Worm (Caenorhabditis elegans): ENCODE results near the gene C44C10.7.

The C44C10.7 gene

DNA sequence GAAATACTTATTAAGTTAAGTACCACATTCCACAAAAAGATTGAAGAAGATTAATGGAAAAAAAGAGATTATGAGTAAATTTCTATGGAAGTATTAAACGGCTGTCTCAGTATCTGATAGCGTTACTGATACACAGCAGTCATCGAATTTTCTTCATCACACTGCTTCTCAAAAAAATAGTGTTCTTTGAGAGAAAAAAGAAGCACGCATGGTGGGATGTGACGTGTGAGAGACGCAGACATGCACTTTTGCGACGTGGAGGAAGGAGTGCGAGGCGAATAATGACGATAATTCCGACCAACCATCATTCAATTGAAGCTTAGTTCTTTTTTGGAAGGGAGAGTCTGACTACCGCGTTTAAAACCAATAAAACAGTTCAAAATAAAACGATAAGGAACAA, 22.2 kb upstream of the C44C10.7 start, which contains the start of gene C44C10.11 (continued):
- TF ChIP-seq nhr-10 (tag; optimal IDR thresholded peaks at IDR 0.05) = peak; percentile 8
- TF ChIP-seq daf-16 (GFP tag; optimal IDR thresholded peaks at IDR 0.05) = no peak
- TF ChIP-seq daf-16 (tag; optimal IDR thresholded peaks at IDR 0.05) = peak; percentile 46
- TF ChIP-seq Y105C5A.15 (GFP tag; IDR thresholded peaks at IDR 0.05) = no peak
- TF ChIP-seq nhr-48 (tag; optimal IDR thresholded peaks at IDR 0.05) = peak; percentile 73
- no peak for TF ChIP-seq duxl-1 (tag; optimal IDR thresholded peaks at IDR 0.05; ENCODE audit: poor library complexity)
- TF ChIP-seq dmd-9 (GFP tag; IDR thresholded peaks at IDR 0.05) = no peak
- TF ChIP-seq dmd-6 (GFP tag; IDR thresholded peaks at IDR 0.05) = peak; percentile 96
- TF ChIP-seq mxl-3 (GFP tag; optimal IDR thresholded peaks at IDR 0.05) = peak; percentile 95
- TF ChIP-seq nhr-77 (tag; optimal IDR thresholded peaks at IDR 0.05) = peak; percentile 29
- 0 out of 2 replicates have a peak, but pooled peaks have one; percentile 46 for TF ChIP-seq nhr-41 (GFP tag; IDR thresholded peaks at IDR 0.05)
- TF ChIP-seq dve-1 (tag; optimal IDR thresholded peaks at IDR 0.05; ENCODE audit: insufficient read depth) = peak; percentile 75

DNA sequence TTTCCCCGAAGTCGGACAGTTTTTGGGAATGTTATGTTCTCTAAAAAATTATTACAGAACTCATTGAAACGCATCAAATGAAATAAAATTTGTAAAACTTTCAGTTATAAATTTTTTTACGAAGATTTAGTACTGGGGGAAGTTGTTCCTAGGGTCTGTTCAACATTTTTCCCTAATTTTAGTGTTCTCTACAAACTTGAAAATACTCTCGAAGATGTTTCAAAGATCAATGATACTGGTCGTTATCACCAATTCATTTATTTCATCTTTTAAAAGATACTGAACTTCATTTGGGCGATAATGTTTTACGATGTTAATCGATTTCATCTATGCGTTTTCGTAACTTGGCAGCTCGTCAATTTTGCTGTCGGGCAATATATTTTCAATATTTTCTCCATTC, 14.2 kb upstream of the C44C10.7 start, which contains the start of gene C44C10.3:
TSS of gene C44C10.3 (plus strand) at position 301 of the 400 bp plus-strand sequence.
- TF ChIP-seq daf-8 (GFP tag; IDR thresholded peaks at IDR 0.05) = no peak
- no peak for TF ChIP-seq nhr-25 (tag; optimal IDR thresholded peaks at IDR 0.05; ENCODE audit: borderline replicate concordance, insufficient read depth)
- TF ChIP-seq lin-38 (GFP tag; IDR thresholded peaks at IDR 0.05) = no peak
- TF ChIP-seq daf-16 (GFP tag; optimal IDR thresholded peaks at IDR 0.05) = no peak
- TF ChIP-seq daf-16 (tag; optimal IDR thresholded peaks at IDR 0.05) = no peak
- no peak for TF ChIP-seq hlh-30 (tag; optimal IDR thresholded peaks at IDR 0.05; ENCODE audit: insufficient read depth)
- TF ChIP-seq pqm-1 (tag; optimal IDR thresholded peaks at IDR 0.05) = no peak
- no peak for TF ChIP-seq hif-1 (tag; optimal IDR thresholded peaks at IDR 0.05)
- no peak for TF ChIP-seq ctbp-1 (GFP tag; IDR thresholded peaks at IDR 0.05)
- TF ChIP-seq spr-3 (GFP tag; optimal IDR thresholded peaks at IDR 0.05) = no peak
- TF ChIP-seq daf-12 (tag; optimal IDR thresholded peaks at IDR 0.05) = no peak
- no peak for TF ChIP-seq attf-4 (tag; optimal IDR thresholded peaks at IDR 0.05)
- TF ChIP-seq ztf-11 (tag; optimal IDR thresholded peaks at IDR 0.05) = no peak
- TF ChIP-seq php-3 (GFP tag; IDR thresholded peaks at IDR 0.05) = no peak
- TF ChIP-seq skn-1 (tag; optimal IDR thresholded peaks at IDR 0.05) = no peak
- TF ChIP-seq T26A8.4 (GFP tag; IDR thresholded peaks at IDR 0.05) = no peak
- TF ChIP-seq D1046.2 (GFP tag; IDR thresholded peaks at IDR 0.05) = no peak
- no peak for TF ChIP-seq nhr-48 (tag; optimal IDR thresholded peaks at IDR 0.05)
- no peak for TF ChIP-seq egl-43 (GFP tag; IDR thresholded peaks at IDR 0.05)
- TF ChIP-seq aha-1 (tag) = no peak

DNA sequence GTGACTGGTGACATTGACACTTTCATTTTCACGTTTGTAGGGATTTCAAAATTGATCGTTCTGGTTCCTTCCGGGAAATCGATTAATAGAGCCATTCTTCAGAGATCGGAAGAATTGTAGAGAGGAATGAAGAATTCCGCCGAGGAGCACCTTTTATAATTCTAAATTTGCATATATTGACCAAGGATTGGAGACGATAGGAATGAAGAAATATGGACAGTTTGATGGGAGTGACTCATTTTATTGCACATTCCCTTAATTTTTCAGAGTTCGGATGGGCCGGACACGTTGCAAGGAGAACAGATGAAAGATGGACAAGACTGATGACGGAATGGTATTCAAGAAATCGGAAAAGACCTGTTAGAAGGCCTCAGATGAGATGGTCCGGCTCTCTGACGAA, 12.2 kb upstream of the C44C10.7 start, which contains the start of gene C44C10.15:
TSS of gene C44C10.15 (minus strand) at position 101 of the 400 bp plus-strand sequence.
- TF ChIP-seq hlh-11 (tag; optimal IDR thresholded peaks at IDR 0.05) = no peak
- no peak for TF ChIP-seq F49E8.2 (tag; optimal IDR thresholded peaks at IDR 0.05; ENCODE audit: borderline replicate concordance)
- TF ChIP-seq nhr-28 (tag; optimal IDR thresholded peaks at IDR 0.05) = no peak
- no peak for TF ChIP-seq nhr-111 (GFP tag; optimal IDR thresholded peaks at IDR 0.05)
- TF ChIP-seq mxl-2 (GFP tag; conservative IDR thresholded peaks at IDR 0.05) = no peak
- TF ChIP-seq zag-1 (tag; optimal IDR thresholded peaks at IDR 0.05) = no peak

- TF ChIP-seq madf-9 (GFP tag; conservative IDR thresholded peaks at IDR 0.05) (no peak), ztf-11 (tag; optimal IDR thresholded peaks at IDR 0.05) (no peak), lin-15B (tag; optimal IDR thresholded peaks at IDR 0.05) (no peak), nhr-102 (tag; optimal IDR thresholded peaks at IDR 0.05) (no peak), fos-1 (tag; optimal IDR thresholded peaks at IDR 0.05) (no peak), nhr-6 (tag; optimal IDR thresholded peaks at IDR 0.05) (no peak), ces-1 (GFP tag; optimal IDR thresholded peaks at IDR 0.05) (no peak), nhr-237 (tag; optimal IDR thresholded peaks at IDR 0.05) (no peak), Y105C5A.15 (GFP tag; IDR thresholded peaks at IDR 0.05) (no peak)
These were observed 8.6 kb upstream of the C44C10.7 start, which contains the start of gene C44C10.12 for ce11 chrX:11696696-11697095. C44C10.12 (plus strand) TSS chrX:11696996.
